Worm (Caenorhabditis elegans): Measurements from ENCODE around the gene skpo-2.

ce11 chrII:3385736-3386135 is 50.6 kb downstream of the skpo-2 start, which contains the start of gene T06D4.2:
- TF ChIP-seq pax-3 (tag; optimal IDR thresholded peaks at IDR 0.05) (no peak), mdl-1 (tag; optimal IDR thresholded peaks at IDR 0.05) (no peak), lin-13 (GFP tag; optimal IDR thresholded peaks at IDR 0.05) (no peak), jun-1 (tag; optimal IDR thresholded peaks at IDR 0.05) (no peak), Y116A8C.19 (tag; optimal IDR thresholded peaks at IDR 0.05; ENCODE audit: borderline replicate concordance) (no peak), rnt-1 (tag; optimal IDR thresholded peaks at IDR 0.05) (no peak)

Measured in whole organism, L1 larva.